Fruit fly (Drosophila melanogaster) whole organism, adult: ENCODE data around the gene mats.

Experiments
- CG11617 ChIP-seq: fragments of 200-800 bp; sonication (Bioruptor generic); optimal IDR thresholded peaks from 2 replicates; lab custom pipeline; 2017; ENCODE audit warnings: mild to moderate bottlenecking, missing biosample characterization, missing genetic modification reagents, missing genetic modification characterization
- CG14711 ChIP-seq: fragments of 200-800 bp; sonication (Bioruptor generic); optimal IDR thresholded peaks from 2 replicates; lab custom pipeline; 2018; ENCODE audit warnings: missing biosample characterization, mild to moderate bottlenecking, missing genetic modification characterization, moderate library complexity
- CG1620 ChIP-seq: fragments of 200-800 bp; sonication (Bioruptor generic); optimal IDR thresholded peaks from 2 replicates; lab custom pipeline; 2016; ENCODE audit warnings: missing biosample characterization, missing genetic modification characterization
- Mnt ChIP-seq: fragments of 200-800 bp; sonication (Bioruptor generic); optimal IDR thresholded peaks from 2 replicates; lab custom pipeline; 2016; ENCODE audit warnings: missing biosample characterization, mild to moderate bottlenecking, missing genetic modification characterization

dm6 chr3R:22467939-22468571 is 47.1 kb downstream of the mats start, which contains the start of the genes CG5377 and Nrx-1:
- no peak for TF ChIP-seq CG1620 (GFP tag; lab: Kevin White, UChicago)
- TF ChIP-seq Mnt (GFP tag; lab: Kevin White, UChicago), result no peak
- no peak for TF ChIP-seq CG11617
- no peak for TF ChIP-seq CG14711 (tag; lab: Kevin White, UChicago)
